Fruit fly (Drosophila melanogaster): ENCODE measurements around the gene CG7394.

CG7394 gene

dm6 chr3L:11534391-11535246 lies 27.2 kb upstream of the CG7394 start (continued):
- no peak for TF ChIP-seq C15 (GFP tag; IDR thresholded peaks at IDR 0.05)
- TF ChIP-seq dimm (GFP tag; IDR thresholded peaks at IDR 0.05), result no peak
- no peak for TF ChIP-seq mam (GFP tag; optimal IDR thresholded peaks at IDR 0.05)
- no peak for TF ChIP-seq CG33213 (GFP tag; optimal IDR thresholded peaks at IDR 0.05)
- no peak for TF ChIP-seq CG17568 (GFP tag; optimal IDR thresholded peaks at IDR 0.05)
- no peak for TF ChIP-seq CG17802 (tag; optimal IDR thresholded peaks at IDR 0.05)
- no peak for TF ChIP-seq CG15696 (tag; optimal IDR thresholded peaks at IDR 0.05)
- peak; percentile 7; the same call in 1 of the 2 replicates for TF ChIP-seq Drgx (GFP tag; IDR thresholded peaks at IDR 0.05)
- no peak for TF ChIP-seq CG6683 (GFP tag; optimal IDR thresholded peaks at IDR 0.05)
- TF ChIP-seq pho (GFP tag; optimal IDR thresholded peaks at IDR 0.05), result no peak
- TF ChIP-seq BtbVII (GFP tag; optimal IDR thresholded peaks at IDR 0.05), result no peak
- peak; percentile 24 for TF ChIP-seq CG12391 (tag; optimal IDR thresholded peaks at IDR 0.05)
- peak; percentile 68 for TF ChIP-seq Jarid2 (GFP tag; optimal IDR thresholded peaks at IDR 0.05)
- no peak for TF ChIP-seq Taf1 (GFP tag; IDR thresholded peaks at IDR 0.05)
- TF ChIP-seq Med (GFP tag), result peak; percentile 78
- no peak for TF ChIP-seq CG13894 (tag; optimal IDR thresholded peaks at IDR 0.05)
- no peak for TF ChIP-seq trh (GFP tag; optimal IDR thresholded peaks at IDR 0.05)
- TF ChIP-seq bigmax (GFP tag; optimal IDR thresholded peaks at IDR 0.05), result no peak
- TF ChIP-seq CG10979 (tag; optimal IDR thresholded peaks at IDR 0.05), result no peak
- TF ChIP-seq CG11093 (GFP tag; IDR thresholded peaks at IDR 0.05), result no peak
- TF ChIP-seq Oaz (GFP tag; IDR thresholded peaks at IDR 0.05), result 0 out of 2 replicates have a peak, but pooled peaks have one; percentile 23
- no peak for TF ChIP-seq CG1647 (GFP tag; optimal IDR thresholded peaks at IDR 0.05)
- no peak for TF ChIP-seq CG12769 (tag; optimal IDR thresholded peaks at IDR 0.05)
- TF ChIP-seq Sry-δ (GFP tag; optimal IDR thresholded peaks at IDR 0.05), result no peak
- TF ChIP-seq lola (GFP tag; optimal IDR thresholded peaks at IDR 0.05), result no peak
- TF ChIP-seq CG1024 (GFP tag; IDR thresholded peaks at IDR 0.05), result no peak
- peak; percentile 29 for TF ChIP-seq Usf (GFP tag; optimal IDR thresholded peaks at IDR 0.05)
- no peak for TF ChIP-seq CG4424 (GFP tag; optimal IDR thresholded peaks at IDR 0.05)
- TF ChIP-seq CG34376 (GFP tag; optimal IDR thresholded peaks at IDR 0.05), result peak; percentile 30
- no peak for TF ChIP-seq CG8290 (GFP tag; optimal IDR thresholded peaks at IDR 0.05)
- TF ChIP-seq CG8290 (tag; optimal IDR thresholded peaks at IDR 0.05), result no peak
- no peak for TF ChIP-seq CG5245 (GFP tag; optimal IDR thresholded peaks at IDR 0.05)
- no peak for TF ChIP-seq Gsc (GFP tag; IDR thresholded peaks at IDR 0.05)
- TF ChIP-seq CG9817 (tag; optimal IDR thresholded peaks at IDR 0.05), result no peak
- 0 out of 3 replicates have a peak, but pooled peaks have one; percentile 26 for TF ChIP-seq CG11456 (GFP tag; IDR thresholded peaks at IDR 0.05)
- TF ChIP-seq pfk (GFP tag; optimal IDR thresholded peaks at IDR 0.05), result no peak
- no peak for TF ChIP-seq CTCF (GFP tag; optimal IDR thresholded peaks at IDR 0.05)
- TF ChIP-seq kni (GFP tag; optimal IDR thresholded peaks at IDR 0.05), result no peak
- TF ChIP-seq en (GFP tag; optimal IDR thresholded peaks at IDR 0.05), result no peak
- no peak for TF ChIP-seq Sox100B (GFP tag; optimal IDR thresholded peaks at IDR 0.05)
- no peak for TF ChIP-seq mirr (GFP tag; optimal IDR thresholded peaks at IDR 0.05)
- TF ChIP-seq CG4328 (GFP tag; optimal IDR thresholded peaks at IDR 0.05), result no peak
- TF ChIP-seq gsb-n (tag; optimal IDR thresholded peaks at IDR 0.05), result no peak
- TF ChIP-seq chif (GFP tag; optimal IDR thresholded peaks at IDR 0.05), result no peak
- peak; percentile 51; the same call in 2 of the 3 replicates for TF ChIP-seq row (GFP tag; IDR thresholded peaks at IDR 0.05)
- no peak for TF ChIP-seq Elba2 (GFP tag; optimal IDR thresholded peaks at IDR 0.05)
- TF ChIP-seq CG14965 (GFP tag; optimal IDR thresholded peaks at IDR 0.05; ENCODE audit: borderline replicate concordance), result no peak
- TF ChIP-seq Poxn (GFP tag; IDR thresholded peaks at IDR 0.05), result no peak
- TF ChIP-seq scrt (GFP tag; optimal IDR thresholded peaks at IDR 0.05), result no peak
- no peak for TF ChIP-seq CG11560 (tag; IDR thresholded peaks at IDR 0.05)

Data from whole organism, embryonic.